Worm (Caenorhabditis elegans) whole organism, mixed stage, embryonic: Measurements from ENCODE around the gene mrt-2.

Source experiments
- M03D4.4 ChIP-seq: sonication (generic microtip); optimal IDR thresholded peaks from 2 replicates; lab custom pipeline; 2017; ENCODE audit warnings: mild to moderate bottlenecking, missing genetic modification characterization, missing compliant biosample characterization
- bed-3 ChIP-seq: fragments of 200-800 bp; sonication (Bioruptor generic); optimal IDR thresholded peaks from 3 replicates; lab custom pipeline; 2018; ENCODE audit warnings: mild to moderate bottlenecking, missing genetic modification characterization, moderate library complexity, missing compliant biosample characterization
- blmp-1 ChIP-seq: fragments of 150-350 bp; optimal IDR thresholded peaks from 2 replicates; lab custom pipeline; 2014; ENCODE audit warnings: missing biosample characterization, missing genetic modification characterization
- ceh-39 ChIP-seq: fragments of 150-350 bp; optimal IDR thresholded peaks from 2 replicates; lab custom pipeline; 2014; ENCODE audit warnings: missing biosample characterization, missing genetic modification characterization
- ceh-43 ChIP-seq: fragments of 200-800 bp; sonication (Bioruptor generic); optimal IDR thresholded peaks from 2 replicates; lab custom pipeline; 2018; ENCODE audit warnings: mild to moderate bottlenecking, missing genetic modification characterization, moderate library complexity, missing compliant biosample characterization
- ceh-83 ChIP-seq: fragments of 200-800 bp; sonication (Bioruptor generic); optimal IDR thresholded peaks from 2 replicates; lab custom pipeline; 2018; ENCODE audit warnings: mild to moderate bottlenecking, missing genetic modification characterization, missing compliant biosample characterization
- ces-1 ChIP-seq: fragments of 150-350 bp; optimal IDR thresholded peaks from 2 replicates; lab custom pipeline; 2014; ENCODE audit warnings: missing biosample characterization, missing genetic modification reagents, missing genetic modification characterization
- cnd-1 ChIP-seq: fragments of 200-800 bp; sonication (Bioruptor generic); optimal IDR thresholded peaks from 2 replicates; lab custom pipeline; 2018; ENCODE audit warnings: mild to moderate bottlenecking, missing genetic modification characterization, missing compliant biosample characterization
- drap-1 ChIP-seq: fragments of 200-800 bp; sonication (Bioruptor generic); optimal IDR thresholded peaks from 3 replicates; lab custom pipeline; 2018; ENCODE audit warnings: mild to moderate bottlenecking, missing genetic modification characterization, missing compliant biosample characterization
- elt-1 ChIP-seq: sonication (generic microtip); optimal IDR thresholded peaks from 2 replicates; lab custom pipeline; 2017; ENCODE audit warnings: missing genetic modification characterization, mild to moderate bottlenecking, missing compliant biosample characterization, antibody characterized with exemption, moderate library complexity, borderline replicate concordance; ENCODE audit not compliant: insufficient read depth
- elt-3 ChIP-seq: fragments of 150-350 bp; optimal IDR thresholded peaks from 2 replicates; lab custom pipeline; 2014; ENCODE audit warnings: missing biosample characterization, missing genetic modification characterization
- flh-1 ChIP-seq: fragments of 200-800 bp; sonication (Bioruptor generic); optimal IDR thresholded peaks from 2 replicates; lab custom pipeline; 2018; ENCODE audit warnings: mild to moderate bottlenecking, missing genetic modification characterization, moderate library complexity, missing compliant biosample characterization
- ham-2 ChIP-seq: fragments of 200-800 bp; sonication (Bioruptor generic); optimal IDR thresholded peaks from 2 replicates; lab custom pipeline; 2018; ENCODE audit warnings: mild to moderate bottlenecking, missing genetic modification characterization, missing compliant biosample characterization
- hlh-1 ChIP-seq: fragments of 150-350 bp; optimal IDR thresholded peaks from 2 replicates; lab custom pipeline; 2014; ENCODE audit warnings: missing biosample characterization, missing genetic modification reagents, missing genetic modification characterization
- lin-13 ChIP-seq: fragments of 150-350 bp; optimal IDR thresholded peaks from 2 replicates; lab custom pipeline; 2014; ENCODE audit warnings: missing biosample characterization, missing genetic modification characterization
- lin-32 ChIP-seq: fragments of 200-800 bp; sonication (Bioruptor generic); optimal IDR thresholded peaks from 2 replicates; lab custom pipeline; 2018; ENCODE audit warnings: mild to moderate bottlenecking, missing genetic modification characterization, missing compliant biosample characterization
- lsy-2 ChIP-seq: fragments of 150-350 bp; optimal IDR thresholded peaks from 2 replicates; lab custom pipeline; 2014; ENCODE audit warnings: missing biosample characterization, missing genetic modification characterization
- mab-5 ChIP-seq: fragments of 150-350 bp; optimal IDR thresholded peaks from 2 replicates; lab custom pipeline; 2014; ENCODE audit warnings: missing biosample characterization, missing genetic modification characterization
- mep-1 ChIP-seq: fragments of 150-350 bp; optimal IDR thresholded peaks from 2 replicates; lab custom pipeline; 2017; ENCODE audit warnings: missing biosample characterization, missing genetic modification reagents, missing genetic modification characterization, inconsistent platforms
- mls-2 ChIP-seq: sonication (generic microtip); optimal IDR thresholded peaks from 2 replicates; lab custom pipeline; 2016; ENCODE audit warnings: mild to moderate bottlenecking, missing genetic modification characterization, moderate library complexity, missing compliant biosample characterization
- nhr-12 ChIP-seq: fragments of 150-350 bp; optimal IDR thresholded peaks from 2 replicates; lab custom pipeline; 2014; ENCODE audit warnings: missing biosample characterization, missing genetic modification characterization
- nhr-2 ChIP-seq: fragments of 150-350 bp; optimal IDR thresholded peaks from 2 replicates; lab custom pipeline; 2014; ENCODE audit warnings: missing biosample characterization, missing genetic modification characterization
- nhr-237 ChIP-seq: fragments of 150-350 bp; optimal IDR thresholded peaks from 2 replicates; lab custom pipeline; 2014; ENCODE audit warnings: missing biosample characterization, missing genetic modification characterization
- nhr-28 ChIP-seq: fragments of 150-350 bp; optimal IDR thresholded peaks from 2 replicates; lab custom pipeline; 2014; ENCODE audit warnings: missing biosample characterization, missing genetic modification characterization
- nhr-76 ChIP-seq: sonication (generic microtip); optimal IDR thresholded peaks from 2 replicates; lab custom pipeline; 2017; ENCODE audit warnings: missing biosample characterization, missing genetic modification characterization
- pha-4 ChIP-seq: fragments of 150-350 bp; optimal IDR thresholded peaks from 2 replicates; lab custom pipeline; 2018; ENCODE audit warnings: missing biosample characterization, missing genetic modification reagents, missing genetic modification characterization
- sem-2 ChIP-seq: fragments of 200-800 bp; sonication (Bioruptor generic); optimal IDR thresholded peaks from 2 replicates; lab custom pipeline; 2018; ENCODE audit warnings: mild to moderate bottlenecking, missing genetic modification characterization, missing compliant biosample characterization
- snpc-4 ChIP-seq: fragments of 150-350 bp; optimal IDR thresholded peaks from 2 replicates; lab custom pipeline; 2014; ENCODE audit warnings: missing biosample characterization, missing genetic modification characterization
- sptf-1 ChIP-seq: sonication (generic microtip); optimal IDR thresholded peaks from 2 replicates; lab custom pipeline; 2017; ENCODE audit warnings: mild to moderate bottlenecking, missing genetic modification characterization, moderate library complexity, missing compliant biosample characterization
- tbx-8 ChIP-seq: fragments of 200-800 bp; sonication (Bioruptor generic); optimal IDR thresholded peaks from 2 replicates; lab custom pipeline; 2018; ENCODE audit warnings: mild to moderate bottlenecking, missing genetic modification characterization, moderate library complexity, missing compliant biosample characterization
- unc-120 ChIP-seq: sonication (generic microtip); optimal IDR thresholded peaks from 2 replicates; lab custom pipeline; 2017; ENCODE audit warnings: missing genetic modification characterization, missing compliant biosample characterization; ENCODE audit not compliant: poor library complexity, severe bottlenecking
- unc-39 ChIP-seq: fragments of 150-350 bp; optimal IDR thresholded peaks from 2 replicates; lab custom pipeline; 2014; ENCODE audit warnings: missing biosample characterization, missing genetic modification characterization
- unc-62 ChIP-seq: fragments of 150-350 bp; optimal IDR thresholded peaks from 2 replicates; lab custom pipeline; 2014; ENCODE audit warnings: missing biosample characterization, missing genetic modification reagents, missing genetic modification characterization
- zip-8 ChIP-seq: fragments of 150-350 bp; optimal IDR thresholded peaks from 2 replicates; lab custom pipeline; 2014; ENCODE audit warnings: missing biosample characterization, missing genetic modification characterization
- ztf-11 ChIP-seq: fragments of 150-350 bp; optimal IDR thresholded peaks from 2 replicates; lab custom pipeline; 2014; ENCODE audit warnings: missing biosample characterization, missing genetic modification characterization

Gene mrt-2

ce11 chrIII:11746718-11747117 is at the start of gene mrt-2:
Gene mrt-2 (plus strand): TSS chrIII:11746766.
- TF ChIP-seq lsy-2 (peak; percentile 69), ceh-83 (GFP tag; lab: Kevin White, UChicago) (no peak), nhr-237 (tag; lab: Kevin White, UChicago) (peak; percentile 34), nhr-12 (tag; lab: Kevin White, UChicago) (no peak), nhr-28 (tag; lab: Kevin White, UChicago) (no peak), drap-1 (GFP tag; lab: Kevin White, UChicago) (peak; percentile 2), unc-120 (no peak), mls-2 (no peak), ztf-11 (no peak), elt-1 (tag; lab: Kevin White, UChicago) (no peak), lin-32 (GFP tag; lab: Kevin White, UChicago) (no peak), nhr-2 (tag; lab: Kevin White, UChicago) (no peak), ham-2 (GFP tag; lab: Kevin White, UChicago) (no peak), snpc-4 (tag; lab: Kevin White, UChicago) (no peak), ces-1 (GFP tag; lab: Kevin White, UChicago) (peak; percentile 53), mep-1 (peak; percentile 45), sptf-1 (tag; lab: Kevin White, UChicago) (peak; percentile 29), unc-39 (tag; lab: Kevin White, UChicago) (no peak), tbx-8 (GFP tag; lab: Kevin White, UChicago) (no peak), nhr-76 (no peak), unc-62 (GFP tag; lab: Kevin White, UChicago) (no peak), sem-2 (GFP tag; lab: Kevin White, UChicago) (no peak), ceh-43 (GFP tag; lab: Kevin White, UChicago) (no peak), lin-13 (tag; lab: Kevin White, UChicago) (no peak), M03D4.4 (tag; lab: Kevin White, UChicago) (no peak), flh-1 (GFP tag; lab: Kevin White, UChicago) (no peak), mab-5 (tag; lab: Kevin White, UChicago) (no peak), ceh-39 (tag; lab: Kevin White, UChicago) (no peak), blmp-1 (tag; lab: Kevin White, UChicago) (no peak), zip-8 (tag; lab: Kevin White, UChicago) (no peak), cnd-1 (tag; lab: Kevin White, UChicago) (no peak), elt-3 (tag; lab: Kevin White, UChicago) (no peak), hlh-1 (tag; lab: Kevin White, UChicago) (peak; percentile 32), pha-4 (tag; lab: Kevin White, UChicago) (peak; percentile 7), bed-3 (no peak)
- TF ChIP-seq, all 35 proteins: peak for 8

ce11 chrIII:11698569-11698968 is 48.0 kb upstream of the mrt-2 start, which contains the start of gene Y41C4A.7:
Gene Y41C4A.7 (plus strand): TSS chrIII:11698869.
- TF ChIP-seq drap-1 (GFP tag; lab: Kevin White, UChicago): no peak
- TF ChIP-seq nhr-12 (tag; lab: Kevin White, UChicago): no peak
- no peak for TF ChIP-seq pha-4 (tag; lab: Kevin White, UChicago)
- TF ChIP-seq nhr-2 (tag; lab: Kevin White, UChicago): no peak
- TF ChIP-seq, all 35 proteins: peak for 0

- no peak for TF ChIP-seq cnd-1 (tag; lab: Kevin White, UChicago)
- TF ChIP-seq mls-2: no peak
- TF ChIP-seq nhr-76: no peak
- no peak for TF ChIP-seq hlh-1 (tag; lab: Kevin White, UChicago)
- no peak for TF ChIP-seq nhr-237 (tag; lab: Kevin White, UChicago)
- no peak for TF ChIP-seq ceh-83 (GFP tag; lab: Kevin White, UChicago)
- TF ChIP-seq mab-5 (tag; lab: Kevin White, UChicago): no peak
- TF ChIP-seq unc-62 (GFP tag; lab: Kevin White, UChicago): no peak
These were observed 46.6 kb upstream of the mrt-2 start, which contains the start of gene pqn-84 for ce11 chrIII:11699959-11700358. Gene pqn-84 (plus strand): TSS chrIII:11700259.

ce11 chrIII:11701863-11702262 is 44.7 kb upstream of the mrt-2 start:
- TF ChIP-seq unc-39 (tag; lab: Kevin White, UChicago) (no peak), sptf-1 (tag; lab: Kevin White, UChicago) (peak; percentile 53), unc-62 (GFP tag; lab: Kevin White, UChicago) (no peak), mls-2 (peak; percentile 5)
